Worm (Caenorhabditis elegans) whole organism, early embryonic: ENCODE data around the gene T26A5.6.

Experiments
- F13C5.2 ChIP-seq: sonication (generic microtip); optimal IDR thresholded peaks from 2 replicates; lab custom pipeline; 2017; ENCODE audit warnings: mild to moderate bottlenecking, missing genetic modification characterization, inconsistent platforms, missing compliant biosample characterization
- aly-1 ChIP-seq: sonication (generic microtip); optimal IDR thresholded peaks from 2 replicates; lab custom pipeline; 2016; ENCODE audit warnings: missing genetic modification characterization, missing compliant biosample characterization
- ama-1 ChIP-seq: fragments of 150-350 bp; optimal IDR thresholded peaks from 2 replicates; lab custom pipeline; 2014
- ceh-36 ChIP-seq: sonication (generic microtip); optimal IDR thresholded peaks from 2 replicates; lab custom pipeline; 2016; ENCODE audit warnings: missing genetic modification characterization, inconsistent platforms, missing compliant biosample characterization
- flt-1 ChIP-seq: fragments of 200-800 bp; sonication (Bioruptor generic); IDR thresholded peaks from 2 replicates; pipeline ENCODE4 v1.3.6; 2022; ENCODE audit warnings: missing genetic modification characterization, missing compliant biosample characterization
- hmbx-1 ChIP-seq: sonication (generic microtip); optimal IDR thresholded peaks from 2 replicates; lab custom pipeline; 2016; ENCODE audit warnings: mild to moderate bottlenecking, missing genetic modification characterization, missing compliant biosample characterization
- hmg-4 ChIP-seq: fragments of 200-800 bp; sonication (Bioruptor generic); optimal IDR thresholded peaks from 2 replicates; lab custom pipeline; 2018; ENCODE audit warnings: mild to moderate bottlenecking, missing genetic modification characterization, missing compliant biosample characterization
- pes-1 ChIP-seq: fragments of 200-800 bp; sonication (Bioruptor generic); IDR thresholded peaks from 2 replicates; pipeline ENCODE4 v1.3.6; 2022; ENCODE audit warnings: missing genetic modification reagents, missing genetic modification characterization, missing compliant biosample characterization
- scrt-1 ChIP-seq: fragments of 200-800 bp; sonication (Bioruptor generic); IDR thresholded peaks from 2 replicates; pipeline ENCODE4 v1.3.6; 2022; ENCODE audit warnings: missing genetic modification characterization, missing compliant biosample characterization
- tbx-11 ChIP-seq: fragments of 200-800 bp; sonication (Bioruptor generic); IDR thresholded peaks from 2 replicates; pipeline ENCODE4 v1.3.6; 2022; ENCODE audit warnings: missing genetic modification characterization, missing compliant biosample characterization
- tbx-37 ChIP-seq: fragments of 200-800 bp; sonication (Bioruptor generic); conservative IDR thresholded peaks from 2 replicates; pipeline ENCODE4 v1.3.6; 2022; ENCODE audit warnings: missing genetic modification reagents, missing genetic modification characterization, missing compliant biosample characterization

DNA sequence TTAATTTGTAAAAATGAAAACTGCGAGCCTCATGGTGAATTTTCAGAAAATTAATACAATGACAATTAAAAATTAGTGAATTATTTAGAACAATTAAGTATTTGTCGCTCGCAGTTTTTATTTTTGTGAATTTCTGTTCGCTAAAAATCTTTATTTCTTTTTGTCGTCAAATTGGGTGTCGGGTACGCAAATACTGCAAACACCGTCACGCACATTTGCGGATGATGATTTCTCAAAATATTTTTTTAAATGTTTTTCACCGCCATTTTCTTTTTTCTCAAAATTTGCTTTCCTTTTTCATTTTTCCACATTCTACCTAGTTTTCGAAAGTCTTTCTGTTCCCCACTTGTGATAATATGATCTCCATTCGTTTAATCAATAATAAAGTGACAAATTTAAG lies 38.4 kb upstream of the T26A5.6 start:
- TF ChIP-seq flt-1 (no peak), ama-1 (lab: Kevin White, UChicago) (no peak), pes-1 (GFP tag; lab: Robert Waterston, UW) (no peak), hmbx-1 (tag; lab: Kevin White, UChicago) (no peak), scrt-1 (GFP tag; lab: Robert Waterston, UW) (no peak), F13C5.2 (tag; lab: Kevin White, UChicago) (no peak), ceh-36 (tag; lab: Kevin White, UChicago) (no peak), tbx-37 (GFP tag; lab: Robert Waterston, UW) (no peak), tbx-11 (no peak), aly-1 (tag; lab: Kevin White, UChicago) (no peak), hmg-4 (no peak)
